Worm (Caenorhabditis elegans) whole organism, early embryonic: ENCODE data around the gene nhr-26.

Experiments
- B0310.2 ChIP-seq: sonication (generic microtip); optimal IDR thresholded peaks from 2 replicates; lab custom pipeline; 2016; ENCODE audit warnings: mild to moderate bottlenecking, missing genetic modification characterization, missing compliant biosample characterization
- F13C5.2 ChIP-seq: sonication (generic microtip); optimal IDR thresholded peaks from 2 replicates; lab custom pipeline; 2017; ENCODE audit warnings: mild to moderate bottlenecking, missing genetic modification characterization, inconsistent platforms, missing compliant biosample characterization
- aly-1 ChIP-seq: sonication (generic microtip); optimal IDR thresholded peaks from 2 replicates; lab custom pipeline; 2016; ENCODE audit warnings: missing genetic modification characterization, missing compliant biosample characterization
- ama-1 ChIP-seq: fragments of 150-350 bp; optimal IDR thresholded peaks from 2 replicates; lab custom pipeline; 2014
- ceh-13 ChIP-seq: fragments of 200-800 bp; sonication (Bioruptor generic); optimal IDR thresholded peaks from 2 replicates; lab custom pipeline; 2018; ENCODE audit warnings: mild to moderate bottlenecking, missing genetic modification characterization, missing compliant biosample characterization
- ceh-36 ChIP-seq: sonication (generic microtip); optimal IDR thresholded peaks from 2 replicates; lab custom pipeline; 2016; ENCODE audit warnings: missing genetic modification characterization, inconsistent platforms, missing compliant biosample characterization
- ets-7 ChIP-seq: sonication (generic microtip); optimal IDR thresholded peaks from 2 replicates; lab custom pipeline; 2016; ENCODE audit warnings: missing genotype, missing genetic modification characterization, missing compliant biosample characterization
- flt-1 ChIP-seq: fragments of 200-800 bp; sonication (Bioruptor generic); IDR thresholded peaks from 2 replicates; pipeline ENCODE4 v1.3.6; 2022; ENCODE audit warnings: missing genetic modification characterization, missing compliant biosample characterization
- hnd-1 ChIP-seq: sonication (generic microtip); optimal IDR thresholded peaks from 2 replicates; lab custom pipeline; 2016; ENCODE audit warnings: missing genetic modification characterization, missing compliant biosample characterization
- pes-1 ChIP-seq: fragments of 200-800 bp; sonication (Bioruptor generic); IDR thresholded peaks from 2 replicates; pipeline ENCODE4 v1.3.6; 2022; ENCODE audit warnings: missing genetic modification reagents, missing genetic modification characterization, missing compliant biosample characterization
- scrt-1 ChIP-seq: fragments of 200-800 bp; sonication (Bioruptor generic); IDR thresholded peaks from 2 replicates; pipeline ENCODE4 v1.3.6; 2022; ENCODE audit warnings: missing genetic modification characterization, missing compliant biosample characterization
- sea-1 ChIP-seq: fragments of 200-800 bp; sonication (Bioruptor generic); conservative IDR thresholded peaks from 2 replicates; pipeline ENCODE4 v1.3.6; 2022; ENCODE audit warnings: missing genetic modification characterization, missing compliant biosample characterization

DNA sequence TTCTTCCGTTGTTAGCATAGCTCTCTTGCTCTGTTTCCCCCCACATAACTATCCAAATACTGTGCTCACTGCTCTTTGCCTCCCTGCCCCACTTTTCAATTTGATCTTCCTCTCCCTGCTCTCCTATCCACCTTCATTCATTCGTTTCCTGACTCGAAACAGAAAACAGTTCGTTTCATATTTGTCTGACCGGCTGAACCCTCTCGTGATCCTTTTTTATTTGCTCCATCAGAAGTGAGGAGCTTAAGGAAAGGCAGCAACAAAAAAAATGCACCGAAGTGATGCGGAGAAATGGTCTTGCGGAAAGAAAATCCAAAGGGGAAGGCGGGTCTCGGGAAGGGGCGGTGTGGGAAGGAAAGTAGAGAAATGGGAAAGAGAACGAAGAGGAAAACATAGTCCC lies 21.2 kb upstream of the nhr-26 start:
- TF ChIP-seq flt-1, result no peak
- no peak for TF ChIP-seq ceh-13 (GFP tag; lab: Kevin White, UChicago)
- TF ChIP-seq hnd-1 (tag; lab: Kevin White, UChicago), result no peak
- no peak for TF ChIP-seq scrt-1
- TF ChIP-seq F13C5.2 (tag; lab: Kevin White, UChicago), result no peak
- no peak for TF ChIP-seq ama-1
- TF ChIP-seq B0310.2 (tag; lab: Kevin White, UChicago), result no peak
- no peak for TF ChIP-seq aly-1 (tag; lab: Kevin White, UChicago)
- no peak for TF ChIP-seq sea-1
- TF ChIP-seq ceh-36 (tag; lab: Kevin White, UChicago), result no peak
- TF ChIP-seq ets-7 (tag; lab: Kevin White, UChicago), result no peak
- TF ChIP-seq pes-1 (GFP tag; lab: Robert Waterston, UW), result no peak
